Worm (Caenorhabditis elegans) whole organism, L3 larva: ENCODE measurements around the gene F11A5.18.

ENCODE experiments used
- ama-1 ChIP-seq: fragments of 150-350 bp; optimal IDR thresholded peaks from 2 replicates; lab custom pipeline; 2018
- elt-1 ChIP-seq: fragments of 150-350 bp; optimal IDR thresholded peaks from 2 replicates; lab custom pipeline; 2014; ENCODE audit warnings: missing biosample characterization, missing genetic modification characterization
- elt-2 ChIP-seq: sonication (generic microtip); optimal IDR thresholded peaks from 2 replicates; lab custom pipeline; 2016; ENCODE audit warnings: missing genetic modification reagents, mild to moderate bottlenecking, missing genetic modification characterization, missing compliant biosample characterization
- fos-1 ChIP-seq: fragments of 150-350 bp; optimal IDR thresholded peaks from 2 replicates; lab custom pipeline; 2014; ENCODE audit warnings: missing biosample characterization, missing genetic modification characterization
- lin-39 ChIP-seq: fragments of 150-350 bp; optimal IDR thresholded peaks from 2 replicates; lab custom pipeline; 2018; ENCODE audit warnings: missing biosample characterization, missing genetic modification reagents, missing genetic modification characterization
- mdl-1 ChIP-seq: fragments of 150-350 bp; optimal IDR thresholded peaks from 2 replicates; lab custom pipeline; 2014; ENCODE audit warnings: missing biosample characterization, missing genetic modification characterization
- nhr-67 ChIP-seq: fragments of 150-350 bp; optimal IDR thresholded peaks from 2 replicates; lab custom pipeline; 2014; ENCODE audit warnings: missing biosample characterization, missing genetic modification characterization
- pqm-1 ChIP-seq: fragments of 150-350 bp; optimal IDR thresholded peaks from 2 replicates; lab custom pipeline; 2017; ENCODE audit warnings: missing biosample characterization, missing genetic modification characterization, inconsistent platforms
- snpc-4 ChIP-seq: fragments of 150-350 bp; optimal IDR thresholded peaks from 2 replicates; lab custom pipeline; 2014; ENCODE audit warnings: missing biosample characterization, missing genetic modification characterization

- no peak for TF ChIP-seq pqm-1
- TF ChIP-seq elt-2 (tag; lab: Kevin White, UChicago) = no peak
- TF ChIP-seq nhr-67 (tag; lab: Kevin White, UChicago) = no peak
- no peak for TF ChIP-seq mdl-1 (tag; lab: Kevin White, UChicago)
- no peak for TF ChIP-seq lin-39 (tag; lab: Kevin White, UChicago)
- TF ChIP-seq ama-1 (lab: Kevin White, UChicago) = no peak
- TF ChIP-seq fos-1 = no peak
- TF ChIP-seq elt-1 (tag; lab: Kevin White, UChicago) = no peak
- no peak for TF ChIP-seq snpc-4
Observed at ce11 chrV:16183357-16183756, 19.4 kb upstream of the F11A5.18 start, which contains the start of gene srz-14.
